Fruit fly (Drosophila melanogaster): Measurements from ENCODE around the gene CG3309.

- TF ChIP-seq spab (GFP tag; optimal IDR thresholded peaks at IDR 0.05): no peak
- TF ChIP-seq dac (GFP tag; optimal IDR thresholded peaks at IDR 0.05): no peak
- TF ChIP-seq CG6792 (GFP tag; optimal IDR thresholded peaks at IDR 0.05): no peak
These were observed 20.9 kb upstream of the CG3309 start for dm6 chrX:5349899-5350575.

Measured in whole organism, prepupa.